Fruit fly (Drosophila melanogaster) whole organism, embryonic: ENCODE measurements around the gene CG13457.

ENCODE experiments used
- Adf1 ChIP-seq: fragments of 200-800 bp; sonication (Bioruptor generic); IDR thresholded peaks from 2 replicates; pipeline ENCODE4 v1.3.6; 2022; ENCODE audit warnings: missing biosample characterization, missing genetic modification characterization
- CG10274 ChIP-seq: fragments of 200-800 bp; sonication (Bioruptor generic); optimal IDR thresholded peaks from 3 replicates; lab custom pipeline; 2017; ENCODE audit warnings: missing biosample characterization, mild to moderate bottlenecking, missing genetic modification characterization
- CG10431 ChIP-seq: fragments of 200-800 bp; sonication (Bioruptor generic); optimal IDR thresholded peaks from 3 replicates; lab custom pipeline; 2018; ENCODE audit warnings: missing biosample characterization, mild to moderate bottlenecking, missing genetic modification characterization
- CG12155 ChIP-seq: fragments of 200-800 bp; sonication (Bioruptor generic); optimal IDR thresholded peaks from 3 replicates; lab custom pipeline; 2016; ENCODE audit warnings: missing biosample characterization, missing genetic modification characterization
- CG12659 ChIP-seq: fragments of 200-800 bp; sonication (Bioruptor generic); optimal IDR thresholded peaks from 3 replicates; lab custom pipeline; 2017; ENCODE audit warnings: mild to moderate bottlenecking, missing biosample characterization, missing genetic modification reagents, missing genetic modification characterization
- CG14441 ChIP-seq: fragments of 200-800 bp; sonication (Bioruptor generic); IDR thresholded peaks from 2 replicates; pipeline ENCODE4 v1.3.6; 2022; ENCODE audit warnings: missing biosample characterization, missing genetic modification characterization
- CG14667 ChIP-seq: fragments of 200-800 bp; sonication (Bioruptor generic); IDR thresholded peaks from 2 replicates; pipeline ENCODE4 v1.3.6; 2022; ENCODE audit warnings: missing biosample characterization, missing genetic modification characterization
- CG16779 ChIP-seq: fragments of 200-800 bp; sonication (Bioruptor generic); IDR thresholded peaks from 2 replicates; pipeline ENCODE4 v1.3.6; 2022; ENCODE audit warnings: missing biosample characterization, missing genetic modification characterization
- CG17361 ChIP-seq: fragments of 200-800 bp; sonication (Bioruptor generic); IDR thresholded peaks from 3 replicates; pipeline ENCODE4 v1.3.6; 2022; ENCODE audit warnings: missing biosample characterization, missing genetic modification characterization
- CG17385 ChIP-seq: fragments of 200-800 bp; sonication (Bioruptor generic); optimal IDR thresholded peaks from 3 replicates; lab custom pipeline; 2018; ENCODE audit warnings: missing biosample characterization, mild to moderate bottlenecking, missing genetic modification characterization
- CG2199 ChIP-seq: fragments of 200-800 bp; sonication (Bioruptor generic); IDR thresholded peaks from 3 replicates; pipeline ENCODE4 v1.3.6; 2022; ENCODE audit warnings: missing biosample characterization, missing genetic modification characterization
- CG2712 ChIP-seq: fragments of 200-800 bp; optimal IDR thresholded peaks from 3 replicates; lab custom pipeline; 2019; ENCODE audit warnings: missing biosample characterization, mild to moderate bottlenecking, missing genetic modification characterization, moderate library complexity
- CG3281 ChIP-seq: fragments of 200-800 bp; sonication (Bioruptor generic); optimal IDR thresholded peaks from 3 replicates; lab custom pipeline; 2017; ENCODE audit warnings: missing biosample characterization, mild to moderate bottlenecking, missing genetic modification characterization
- CG33213 ChIP-seq: fragments of 200-800 bp; sonication (Bioruptor generic); optimal IDR thresholded peaks from 3 replicates; lab custom pipeline; 2016; ENCODE audit warnings: missing biosample characterization, missing genetic modification characterization
- CG34376 ChIP-seq: fragments of 200-800 bp; sonication (Bioruptor generic); optimal IDR thresholded peaks from 2 replicates; lab custom pipeline; 2018; ENCODE audit warnings: missing biosample characterization, mild to moderate bottlenecking, missing genetic modification characterization
- CG3726 ChIP-seq: fragments of 200-800 bp; sonication (Bioruptor generic); IDR thresholded peaks from 3 replicates; pipeline ENCODE4, ENCODE4 v1.3.6; 2022; ENCODE audit warnings: missing biosample characterization, missing genetic modification characterization
- CG42726 ChIP-seq: fragments of 200-800 bp; sonication (Bioruptor generic); IDR thresholded peaks from 2 replicates; pipeline ENCODE4 v1.3.6; 2022; ENCODE audit warnings: missing biosample characterization, missing genetic modification characterization; ENCODE audit not compliant: partially characterized antibody
- CG6813 ChIP-seq: fragments of 200-800 bp; sonication (Bioruptor generic); optimal IDR thresholded peaks from 2 replicates; lab custom pipeline; 2017; ENCODE audit warnings: missing biosample characterization, missing genetic modification characterization, mild to moderate bottlenecking, moderate library complexity, missing genetic modification reagents
- CG7928 ChIP-seq: fragments of 200-800 bp; sonication (Bioruptor generic); optimal IDR thresholded peaks from 2 replicates; lab custom pipeline; 2017; ENCODE audit warnings: missing biosample characterization, mild to moderate bottlenecking, missing genetic modification characterization
- CG8290 ChIP-seq, 3 experiments: fragments of 200-800 bp; sonication (Bioruptor generic); optimal IDR thresholded peaks; 2 replicates each; lab custom pipeline; 2016 to 2019; ENCODE audit warnings: missing biosample characterization in 3 of 3, missing genetic modification characterization in 3 of 3, mild to moderate bottlenecking in 2 of 3, moderate library complexity in 1 of 3
- CG8359 ChIP-seq: fragments of 200-800 bp; sonication (Bioruptor generic); optimal IDR thresholded peaks from 2 replicates; lab custom pipeline; 2017; ENCODE audit warnings: missing biosample characterization, mild to moderate bottlenecking, missing genetic modification characterization, borderline replicate concordance
- CG8388 ChIP-seq: fragments of 200-800 bp; sonication (Bioruptor generic); optimal IDR thresholded peaks from 2 replicates; lab custom pipeline; 2019; ENCODE audit warnings: missing biosample characterization, mild to moderate bottlenecking, missing genetic modification characterization, moderate library complexity
- CG9932 ChIP-seq: fragments of 200-800 bp; sonication (Bioruptor generic); IDR thresholded peaks from 2 replicates; pipeline ENCODE4 v1.3.6; 2022; ENCODE audit warnings: missing biosample characterization, missing genetic modification characterization
- CHES-1-like ChIP-seq: fragments of 200-800 bp; sonication (Bioruptor generic); optimal IDR thresholded peaks from 2 replicates; lab custom pipeline; 2016; ENCODE audit warnings: missing biosample characterization, missing genetic modification characterization
- CoRest ChIP-seq: fragments of 200-800 bp; sonication (Bioruptor generic); optimal IDR thresholded peaks from 3 replicates; lab custom pipeline; 2018; ENCODE audit warnings: missing biosample characterization, mild to moderate bottlenecking, missing genetic modification characterization, moderate library complexity
- Dad ChIP-seq: fragments of 200-800 bp; sonication (Bioruptor generic); optimal IDR thresholded peaks from 3 replicates; lab custom pipeline; 2016; ENCODE audit warnings: missing biosample characterization, missing genetic modification characterization
- Dfd ChIP-seq, 2 experiments: fragments of >200 bp; optimal IDR thresholded peaks; 2 replicates each; lab custom pipeline; 2017; ENCODE audit warnings: missing biosample characterization in 2 of 2, missing genetic modification characterization in 2 of 2
- Dll ChIP-seq: fragments of 200-800 bp; sonication (Bioruptor generic); IDR thresholded peaks from 4 replicates; pipeline ENCODE4 v1.3.6; 2022; ENCODE audit warnings: missing biosample characterization, missing genetic modification characterization; ENCODE audit not compliant: partially characterized antibody
- Fer1 ChIP-seq: fragments of 200-800 bp; sonication (Bioruptor generic); optimal IDR thresholded peaks from 2 replicates; lab custom pipeline; 2017; ENCODE audit warnings: missing biosample characterization, mild to moderate bottlenecking, missing genetic modification characterization
- HLH4C ChIP-seq: fragments of 200-800 bp; sonication (Bioruptor generic); IDR thresholded peaks from 3 replicates; pipeline ENCODE4 v1.3.6; 2022; ENCODE audit warnings: missing biosample characterization, missing genetic modification characterization; ENCODE audit not compliant: partially characterized antibody
- HLH54F ChIP-seq: fragments of 200-800 bp; sonication (Bioruptor generic); optimal IDR thresholded peaks from 3 replicates; lab custom pipeline; 2016; ENCODE audit warnings: missing biosample characterization, missing genetic modification characterization
- MESR4 ChIP-seq: fragments of 200-800 bp; sonication (Bioruptor generic); optimal IDR thresholded peaks from 2 replicates; lab custom pipeline; 2018; ENCODE audit warnings: missing biosample characterization, mild to moderate bottlenecking, missing genetic modification characterization, moderate library complexity
- NK7.1 ChIP-seq: fragments of 200-800 bp; sonication (Bioruptor generic); optimal IDR thresholded peaks from 3 replicates; lab custom pipeline; 2016; ENCODE audit warnings: missing biosample characterization, missing genetic modification characterization
- Opbp ChIP-seq: fragments of 200-800 bp; sonication (Bioruptor generic); IDR thresholded peaks from 3 replicates; pipeline ENCODE4 v1.3.6; 2022; ENCODE audit warnings: missing biosample characterization, missing genetic modification characterization; ENCODE audit not compliant: partially characterized antibody
- Poxn ChIP-seq: fragments of 200-800 bp; sonication (Bioruptor generic); IDR thresholded peaks from 2 replicates; pipeline ENCODE4 v1.3.6; 2022; ENCODE audit warnings: missing biosample characterization, missing genetic modification characterization
- bab2 ChIP-seq: fragments of 200-800 bp; sonication (Bioruptor generic); optimal IDR thresholded peaks from 2 replicates; lab custom pipeline; 2016; ENCODE audit warnings: missing biosample characterization, missing genetic modification characterization
- bbx ChIP-seq: fragments of 200-800 bp; sonication (Bioruptor generic); IDR thresholded peaks from 2 replicates; pipeline ENCODE4 v1.3.6; 2022; ENCODE audit warnings: missing biosample characterization, missing genetic modification characterization; ENCODE audit not compliant: partially characterized antibody
- bowl ChIP-seq: fragments of 200-800 bp; sonication (Bioruptor generic); IDR thresholded peaks from 2 replicates; pipeline ENCODE4 v1.3.6; 2022; ENCODE audit warnings: missing biosample characterization, missing genetic modification characterization
- cato ChIP-seq: fragments of 200-800 bp; sonication (Bioruptor generic); optimal IDR thresholded peaks from 2 replicates; lab custom pipeline; 2016; ENCODE audit warnings: missing biosample characterization, missing genetic modification characterization, borderline replicate concordance
- caup ChIP-seq: fragments of 200-800 bp; sonication (Bioruptor generic); optimal IDR thresholded peaks from 3 replicates; lab custom pipeline; 2017; ENCODE audit warnings: missing biosample characterization, mild to moderate bottlenecking, missing genetic modification characterization, moderate library complexity; ENCODE audit not compliant: severe bottlenecking
- crp ChIP-seq, 2 experiments: fragments of 200-800 bp; sonication (Bioruptor generic); optimal IDR thresholded peaks; 2 replicates in 1 of 2; 3 replicates in 1 of 2; lab custom pipeline; 2017; ENCODE audit warnings: missing biosample characterization in 2 of 2, missing genetic modification characterization in 2 of 2, mild to moderate bottlenecking in 1 of 2, moderate library complexity in 1 of 2
- esg ChIP-seq: fragments of 200-800 bp; sonication (Bioruptor generic); conservative IDR thresholded peaks from 2 replicates; pipeline ENCODE4 v1.3.6; 2022; ENCODE audit warnings: missing biosample characterization, missing genetic modification characterization
- gt ChIP-seq: fragments of 200-800 bp; sonication (Bioruptor generic); IDR thresholded peaks from 2 replicates; pipeline ENCODE4 v1.3.6; 2022; ENCODE audit warnings: missing biosample characterization, missing genetic modification characterization
- odd ChIP-seq: fragments of 200-800 bp; sonication (Bioruptor generic); optimal IDR thresholded peaks from 2 replicates; lab custom pipeline; 2017; ENCODE audit warnings: missing biosample characterization, mild to moderate bottlenecking, missing genetic modification characterization
- pzg ChIP-seq: fragments of 200-800 bp; sonication (Bioruptor generic); optimal IDR thresholded peaks from 3 replicates; lab custom pipeline; 2018; ENCODE audit warnings: missing biosample characterization, mild to moderate bottlenecking, missing genetic modification characterization, moderate library complexity
- tap ChIP-seq: fragments of 200-800 bp; optimal IDR thresholded peaks from 3 replicates; lab custom pipeline; 2019; ENCODE audit warnings: missing biosample characterization, mild to moderate bottlenecking, missing genetic modification characterization, moderate library complexity
- tgo ChIP-seq: fragments of 200-800 bp; sonication (Bioruptor generic); IDR thresholded peaks from 3 replicates; pipeline ENCODE4 v1.3.6; 2022; ENCODE audit warnings: missing biosample characterization, missing genetic modification characterization
- vnd ChIP-seq: fragments of 200-800 bp; sonication (Bioruptor generic); IDR thresholded peaks from 3 replicates; pipeline ENCODE4 v1.3.6; 2022; ENCODE audit warnings: missing biosample characterization, missing genetic modification characterization; ENCODE audit not compliant: partially characterized antibody
- wdn ChIP-seq: fragments of 200-800 bp; sonication (Bioruptor generic); IDR thresholded peaks from 2 replicates; pipeline ENCODE4 v1.3.6; 2022; ENCODE audit warnings: missing biosample characterization, missing genetic modification characterization
- zfh1 ChIP-seq: fragments of 200-800 bp; sonication (Bioruptor generic); IDR thresholded peaks from 3 replicates; pipeline ENCODE4 v1.3.6; 2022; ENCODE audit warnings: missing biosample characterization, missing genetic modification characterization

CG13457 gene

DNA sequence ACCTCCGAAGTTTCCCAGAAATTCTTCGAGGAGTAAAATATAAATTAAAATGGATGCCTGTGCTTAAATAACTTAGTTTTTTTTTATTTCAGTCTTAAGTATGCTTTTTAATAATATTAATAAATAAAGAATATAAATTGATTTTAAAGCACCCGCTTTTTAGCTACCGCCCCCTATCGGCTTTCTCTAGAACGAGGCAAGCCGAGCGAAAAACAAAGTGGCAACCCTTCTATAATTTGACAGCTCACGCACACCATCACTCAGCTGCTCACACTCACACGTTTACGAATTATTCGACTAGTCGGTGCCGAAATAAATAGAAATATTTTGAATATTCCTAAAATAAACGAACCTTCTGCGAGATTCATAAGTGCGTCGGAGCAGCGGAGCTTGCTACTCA is 30.4 kb upstream of the CG13457 start, which contains the start of gene CG6878 (continued):
- TF ChIP-seq MESR4 (GFP tag; lab: Kevin White, UChicago) (peak; percentile 79), Dll (no peak; the same call in 3 of the 4 replicates), tgo (GFP tag; lab: Robert Waterston, UW) (no peak), Adf1 (GFP tag; lab: Robert Waterston, UW) (no peak), Dad (GFP tag; lab: Kevin White, UChicago) (no peak), crp (GFP tag; optimal IDR thresholded peaks at IDR 0.05; lab: Kevin White, UChicago) (peak in 1 of 2 experiments; percentile 76), CG10431 (peak; percentile 36), CG2712 (tag; lab: Kevin White, UChicago) (peak; percentile 55), Fer1 (GFP tag; lab: Kevin White, UChicago) (peak; percentile 44), Poxn (GFP tag; lab: Robert Waterston, UW) (no peak), esg (no peak), caup (GFP tag; lab: Kevin White, UChicago) (peak; percentile 43), Dfd (GFP tag; optimal IDR thresholded peaks at IDR 0.05; lab: Kevin White, UChicago) (no peak), CG17385 (GFP tag; lab: Kevin White, UChicago) (no peak), bbx (peak; percentile 66; the same call in 1 of the 2 replicates), CG8388 (GFP tag; lab: Kevin White, UChicago) (no peak), odd (GFP tag; lab: Kevin White, UChicago) (no peak), HLH4C (GFP tag; lab: Robert Waterston, UW) (peak; percentile 18; the same call in 1 of the 3 replicates), Opbp (GFP tag; lab: Robert Waterston, UW) (no peak), CG12659 (GFP tag; lab: Kevin White, UChicago) (peak; percentile 63), CG6813 (peak; percentile 30), HLH54F (GFP tag; lab: Kevin White, UChicago) (no peak), CG34376 (peak; percentile 6), NK7.1 (GFP tag; lab: Kevin White, UChicago) (no peak), CG14441 (no peak), CG8359 (no peak), zfh1 (GFP tag; lab: Robert Waterston, UW) (no peak), CG33213 (GFP tag; lab: Kevin White, UChicago) (peak; percentile 11), bowl (GFP tag; lab: Robert Waterston, UW) (no peak), CG42726 (no peak), CG14667 (GFP tag; lab: Robert Waterston, UW) (no peak), CG8290 (GFP tag; optimal IDR thresholded peaks at IDR 0.05; lab: Kevin White, UChicago) (no peak), CG8290 (tag; optimal IDR thresholded peaks at IDR 0.05; lab: Kevin White, UChicago) (no peak), CG12155 (GFP tag; lab: Kevin White, UChicago) (peak; percentile 70), tap (tag; lab: Kevin White, UChicago) (peak; percentile 32), CG2199 (GFP tag; lab: Robert Waterston, UW) (no peak; the same call in 2 of the 3 replicates), gt (GFP tag; lab: Robert Waterston, UW) (no peak), bab2 (GFP tag; lab: Kevin White, UChicago) (no peak), CG3726 (no peak), wdn (GFP tag; lab: Robert Waterston, UW) (no peak), CG10274 (GFP tag; lab: Kevin White, UChicago) (no peak), vnd (GFP tag; lab: Robert Waterston, UW) (no peak), cato (GFP tag; lab: Kevin White, UChicago) (no peak), CG3281 (GFP tag; lab: Kevin White, UChicago) (no peak), CG9932 (no peak; the same call in 1 of the 2 replicates), CG7928 (no peak), pzg (GFP tag; lab: Kevin White, UChicago) (peak; percentile 78), CHES-1-like (peak; percentile 8), CoRest (tag; lab: Kevin White, UChicago) (peak; percentile 47), CG17361 (GFP tag; lab: Robert Waterston, UW) (no peak), CG16779 (no peak)
